Fruit fly (Drosophila melanogaster) whole organism, prepupa: Measurements from ENCODE around the gene CG33332.

Source experiments
- Blimp-1 ChIP-seq: fragments of 200-800 bp; sonication (Bioruptor generic); optimal IDR thresholded peaks from 3 replicates; lab custom pipeline; 2017; ENCODE audit warnings: missing biosample characterization, missing genetic modification characterization, mild to moderate bottlenecking, moderate library complexity, missing genetic modification reagents
- CG10669 ChIP-seq: fragments of 200-800 bp; sonication (Bioruptor generic); optimal IDR thresholded peaks from 3 replicates; lab custom pipeline; 2018; ENCODE audit warnings: missing biosample characterization, mild to moderate bottlenecking, missing genetic modification characterization, moderate library complexity
- CG11294 ChIP-seq: fragments of 200-800 bp; sonication (Bioruptor generic); IDR thresholded peaks from 2 replicates; pipeline ENCODE4 v1.3.6; 2022; ENCODE audit warnings: missing biosample characterization, missing genetic modification characterization
- CG11902 ChIP-seq: fragments of 200-800 bp; sonication (Bioruptor generic); optimal IDR thresholded peaks from 3 replicates; lab custom pipeline; 2016; ENCODE audit warnings: missing biosample characterization, missing genetic modification characterization
- CG15336 ChIP-seq: fragments of 200-800 bp; sonication (Bioruptor generic); IDR thresholded peaks from 2 replicates; pipeline ENCODE4 v1.3.6; 2022; ENCODE audit warnings: missing biosample characterization, missing genetic modification characterization
- CG1621 ChIP-seq: fragments of 200-800 bp; sonication (Bioruptor generic); optimal IDR thresholded peaks from 3 replicates; lab custom pipeline; 2018; ENCODE audit warnings: missing biosample characterization, mild to moderate bottlenecking, missing genetic modification characterization
- CG3032 ChIP-seq: fragments of 200-800 bp; optimal IDR thresholded peaks from 2 replicates; lab custom pipeline; 2019; ENCODE audit warnings: missing biosample characterization, mild to moderate bottlenecking, missing genetic modification characterization, moderate library complexity
- CG32006 ChIP-seq: fragments of 200-800 bp; sonication (Bioruptor generic); optimal IDR thresholded peaks from 3 replicates; lab custom pipeline; 2017; ENCODE audit warnings: missing biosample characterization, mild to moderate bottlenecking, missing genetic modification characterization
- CG34406 ChIP-seq: fragments of 200-800 bp; sonication (Bioruptor generic); optimal IDR thresholded peaks from 3 replicates; lab custom pipeline; 2016; ENCODE audit warnings: missing biosample characterization, missing genetic modification characterization
- CG3919 ChIP-seq: fragments of 200-800 bp; sonication (Bioruptor generic); optimal IDR thresholded peaks from 3 replicates; lab custom pipeline; 2016; ENCODE audit warnings: missing biosample characterization, missing genetic modification characterization
- CG4318 ChIP-seq: fragments of 200-800 bp; sonication (Bioruptor generic); optimal IDR thresholded peaks from 3 replicates; lab custom pipeline; 2017; ENCODE audit warnings: missing biosample characterization, mild to moderate bottlenecking, missing genetic modification characterization
- CG6163 ChIP-seq: fragments of 200-800 bp; sonication (Bioruptor generic); IDR thresholded peaks from 3 replicates; pipeline ENCODE4 v1.3.6; 2022; ENCODE audit warnings: missing biosample characterization, missing genetic modification characterization
- CG6276 ChIP-seq: fragments of 200-800 bp; sonication (Bioruptor generic); optimal IDR thresholded peaks from 2 replicates; lab custom pipeline; 2017; ENCODE audit warnings: missing biosample characterization, mild to moderate bottlenecking, missing genetic modification characterization
- CG6792 ChIP-seq: fragments of 200-800 bp; sonication (Bioruptor generic); optimal IDR thresholded peaks from 3 replicates; lab custom pipeline; 2016; ENCODE audit warnings: missing biosample characterization, missing genetic modification characterization
- CG6808 ChIP-seq: fragments of 200-800 bp; sonication (Bioruptor generic); optimal IDR thresholded peaks from 3 replicates; lab custom pipeline; 2017; ENCODE audit warnings: missing biosample characterization, missing genetic modification characterization, mild to moderate bottlenecking, moderate library complexity, missing genetic modification reagents
- CG6854 ChIP-seq: fragments of 200-800 bp; sonication (Bioruptor generic); optimal IDR thresholded peaks from 2 replicates; lab custom pipeline; 2017; ENCODE audit warnings: missing biosample characterization, mild to moderate bottlenecking, missing genetic modification characterization
- CG7368 ChIP-seq: fragments of 200-800 bp; sonication (Bioruptor generic); optimal IDR thresholded peaks from 3 replicates; lab custom pipeline; 2016; ENCODE audit warnings: missing biosample characterization, missing genetic modification characterization
- CG8119 ChIP-seq: fragments of 200-800 bp; sonication (Bioruptor generic); IDR thresholded peaks from 3 replicates; pipeline ENCODE4 v1.3.6; 2022; ENCODE audit warnings: missing biosample characterization, missing genetic modification characterization
- CG8319 ChIP-seq: fragments of 200-800 bp; sonication (Bioruptor generic); optimal IDR thresholded peaks from 3 replicates; lab custom pipeline; 2016; ENCODE audit warnings: missing biosample characterization, missing genetic modification characterization
- Eip75B ChIP-seq: fragments of 200-800 bp; sonication (Bioruptor generic); optimal IDR thresholded peaks from 3 replicates; lab custom pipeline; 2016; ENCODE audit warnings: missing biosample characterization, missing genetic modification characterization
- Eip78C ChIP-seq: fragments of 200-800 bp; sonication (Bioruptor generic); peaks from one replicate; lab custom pipeline; 2016; ENCODE audit warnings: missing biosample characterization, missing genetic modification characterization
- Ets96B ChIP-seq: fragments of 200-800 bp; optimal IDR thresholded peaks from 2 replicates; lab custom pipeline; 2019; ENCODE audit warnings: missing biosample characterization, mild to moderate bottlenecking, missing genetic modification characterization, moderate library complexity
- Gug ChIP-seq: fragments of 200-800 bp; sonication (Bioruptor generic); IDR thresholded peaks from 2 replicates; pipeline ENCODE4 v1.3.6; 2022; ENCODE audit warnings: missing biosample characterization, missing genetic modification characterization
- Hr38 ChIP-seq: sonication (Bioruptor generic); optimal IDR thresholded peaks from 2 replicates; lab custom pipeline; 2016; ENCODE audit warnings: missing biosample characterization, missing genetic modification characterization
- Hr4 ChIP-seq: fragments of 200-800 bp; sonication (Bioruptor generic); optimal IDR thresholded peaks from 3 replicates; lab custom pipeline; 2016; ENCODE audit warnings: missing biosample characterization, missing genetic modification characterization
- Lpt ChIP-seq: fragments of 200-800 bp; sonication (Bioruptor generic); optimal IDR thresholded peaks from 3 replicates; lab custom pipeline; 2016; ENCODE audit warnings: missing biosample characterization, missing genetic modification characterization
- Met ChIP-seq: fragments of 200-800 bp; sonication (Bioruptor generic); optimal IDR thresholded peaks from 3 replicates; lab custom pipeline; 2016; ENCODE audit warnings: missing biosample characterization, missing genetic modification characterization
- Smox ChIP-seq: fragments of 200-800 bp; sonication (Bioruptor generic); optimal IDR thresholded peaks from 3 replicates; lab custom pipeline; 2016; ENCODE audit warnings: missing biosample characterization, missing genetic modification characterization
- Sox14 ChIP-seq: fragments of 200-800 bp; sonication (Bioruptor generic); optimal IDR thresholded peaks from 3 replicates; lab custom pipeline; 2016; ENCODE audit warnings: missing biosample characterization, missing genetic modification characterization
- Sox15 ChIP-seq: fragments of 200-800 bp; sonication (Bioruptor generic); optimal IDR thresholded peaks from 3 replicates; lab custom pipeline; 2016; ENCODE audit warnings: missing biosample characterization, missing genetic modification characterization
- achi ChIP-seq: fragments of 200-800 bp; sonication (Bioruptor generic); optimal IDR thresholded peaks from 3 replicates; lab custom pipeline; 2016; ENCODE audit warnings: missing biosample characterization, missing genetic modification characterization
- cyc ChIP-seq: fragments of 200-800 bp; sonication (Bioruptor generic); optimal IDR thresholded peaks from 3 replicates; lab custom pipeline; 2016; ENCODE audit warnings: missing biosample characterization, missing genetic modification characterization
- eg ChIP-seq: fragments of 200-800 bp; sonication (Bioruptor generic); IDR thresholded peaks from 3 replicates; pipeline ENCODE4 v1.3.6; 2022; ENCODE audit warnings: missing biosample characterization, missing genetic modification characterization
- esn ChIP-seq: fragments of 200-800 bp; sonication (Bioruptor generic); optimal IDR thresholded peaks from 2 replicates; lab custom pipeline; 2016; ENCODE audit warnings: missing biosample characterization, mild to moderate bottlenecking, missing genetic modification characterization, moderate library complexity
- fd59A ChIP-seq: fragments of 200-800 bp; sonication (Bioruptor generic); optimal IDR thresholded peaks from 2 replicates; lab custom pipeline; 2017; ENCODE audit warnings: missing biosample characterization, mild to moderate bottlenecking, missing genetic modification characterization, missing genetic modification reagents
- fd85E ChIP-seq: fragments of 200-800 bp; sonication (Bioruptor generic); optimal IDR thresholded peaks from 3 replicates; lab custom pipeline; 2016; ENCODE audit warnings: missing biosample characterization, missing genetic modification characterization
- fkh ChIP-seq: fragments of 200-800 bp; sonication (Bioruptor generic); optimal IDR thresholded peaks from 3 replicates; lab custom pipeline; 2017; ENCODE audit warnings: missing biosample characterization, mild to moderate bottlenecking, missing genetic modification characterization, moderate library complexity
- lz ChIP-seq: fragments of 200-800 bp; sonication (Bioruptor generic); optimal IDR thresholded peaks from 3 replicates; lab custom pipeline; 2016; ENCODE audit warnings: missing biosample characterization, missing genetic modification characterization
- net ChIP-seq: fragments of 200-800 bp; sonication (Bioruptor generic); optimal IDR thresholded peaks from 3 replicates; lab custom pipeline; 2016; ENCODE audit warnings: missing biosample characterization, missing genetic modification characterization
- pdm3 ChIP-seq: fragments of 200-800 bp; sonication (Bioruptor generic); optimal IDR thresholded peaks from 3 replicates; lab custom pipeline; 2016; ENCODE audit warnings: missing biosample characterization, missing genetic modification characterization
- salr ChIP-seq, 2 experiments: fragments of 200-800 bp; sonication (Bioruptor generic); optimal IDR thresholded peaks; 3 replicates each; lab custom pipeline; 2016 to 2018; ENCODE audit warnings: missing biosample characterization in 2 of 2, missing genetic modification characterization in 2 of 2, mild to moderate bottlenecking in 1 of 2
- ss ChIP-seq, 2 experiments: fragments of 200-800 bp; sonication (Bioruptor generic); optimal IDR thresholded peaks; 2 replicates in 1 of 2; 3 replicates in 1 of 2; lab custom pipeline; 2017 to 2018; ENCODE audit warnings: mild to moderate bottlenecking in 2 of 2, missing biosample characterization in 2 of 2, missing genetic modification characterization in 2 of 2, moderate library complexity in 1 of 2
- svp ChIP-seq: fragments of 200-800 bp; sonication (Bioruptor generic); peaks from one replicate; lab custom pipeline; 2016; ENCODE audit warnings: missing biosample characterization, missing genetic modification characterization
- topi ChIP-seq: fragments of 200-800 bp; sonication (Bioruptor generic); optimal IDR thresholded peaks from 3 replicates; lab custom pipeline; 2016; ENCODE audit warnings: missing biosample characterization, missing genetic modification characterization
- vri ChIP-seq: fragments of 200-800 bp; sonication (Bioruptor generic); optimal IDR thresholded peaks from 3 replicates; lab custom pipeline; 2016; ENCODE audit warnings: missing biosample characterization, mild to moderate bottlenecking, missing genetic modification characterization

Gene CG33332

DNA sequence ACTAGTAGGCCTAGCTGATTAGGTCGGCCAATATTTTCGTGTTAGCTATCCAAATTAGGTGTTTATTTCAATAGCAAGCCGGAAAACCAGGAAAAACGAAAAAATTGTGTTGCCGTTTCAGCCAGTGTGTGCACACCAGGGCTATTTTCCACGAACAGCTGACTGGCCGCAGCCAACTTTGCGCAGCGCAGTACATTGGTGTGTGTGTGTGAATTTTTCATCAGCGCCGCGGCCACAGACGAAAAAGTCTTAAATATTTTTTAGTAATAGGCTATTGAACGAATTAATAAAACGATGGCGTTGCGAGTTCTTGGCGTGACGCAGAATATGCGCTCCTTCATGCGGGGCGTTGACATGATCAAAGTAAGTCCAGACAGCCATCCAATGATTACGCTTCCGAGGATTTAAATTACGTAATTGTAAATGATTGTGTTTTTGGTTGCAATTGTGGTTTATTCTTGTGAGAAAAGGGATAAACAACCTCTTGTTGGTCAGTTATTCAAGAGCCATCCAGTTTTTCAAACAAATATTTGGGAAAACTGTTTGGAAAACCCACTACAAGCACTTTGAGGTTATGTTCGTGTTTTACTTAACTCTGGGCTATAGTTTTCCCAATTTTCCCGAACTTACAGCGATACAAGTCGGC, 3.9 kb downstream of the CG33332 start, which contains the start of the genes CycC and UQCR-C1:
CycC (minus strand) TSS at position 142 of the 646 bp plus-strand sequence.
UQCR-C1 (plus strand) TSS at position 168 of the 646 bp plus-strand sequence.
- no peak for TF ChIP-seq Eip75B (GFP tag; lab: Kevin White, UChicago)
- TF ChIP-seq vri = peak; percentile 80
- TF ChIP-seq CG34406 (GFP tag; lab: Kevin White, UChicago) = no peak
- no peak for TF ChIP-seq Sox14 (GFP tag; lab: Kevin White, UChicago)
- TF ChIP-seq, all 60 proteins: peak for 1

- TF ChIP-seq CG6854 (GFP tag; lab: Kevin White, UChicago) = no peak
- TF ChIP-seq CG6276 (GFP tag; lab: Kevin White, UChicago) = no peak
- TF ChIP-seq CG6792 = no peak
- peak; percentile 35 for TF ChIP-seq lz
- TF ChIP-seq CG34406 (GFP tag; lab: Kevin White, UChicago) = peak; percentile 39
- TF ChIP-seq fd85E (GFP tag; lab: Kevin White, UChicago) = no peak
- TF ChIP-seq Smox (GFP tag; lab: Kevin White, UChicago) = no peak
- TF ChIP-seq CG7368 (GFP tag; lab: Kevin White, UChicago) = no peak
- TF ChIP-seq ss (GFP tag; optimal IDR thresholded peaks at IDR 0.05; lab: Kevin White, UChicago) = no peak
- peak; percentile 37 for TF ChIP-seq CG11902
- TF ChIP-seq CG6808 = no peak
- TF ChIP-seq CG10669 (GFP tag; lab: Kevin White, UChicago) = no peak
- no peak for TF ChIP-seq salr (GFP tag; optimal IDR thresholded peaks at IDR 0.05; lab: Kevin White, UChicago)
- peak; percentile 45 for TF ChIP-seq CG6163
- no peak for TF ChIP-seq vri
- TF ChIP-seq fd59A = no peak
- TF ChIP-seq CG32006 (GFP tag; lab: Kevin White, UChicago) = peak; percentile 35
- no peak for TF ChIP-seq pdm3 (GFP tag; lab: Kevin White, UChicago)
- peak; percentile 61 for TF ChIP-seq Sox14 (GFP tag; lab: Kevin White, UChicago)
- peak; percentile 35 for TF ChIP-seq Ets96B (tag; lab: Kevin White, UChicago)
- TF ChIP-seq net (GFP tag; lab: Kevin White, UChicago) = no peak
- TF ChIP-seq CG11294 (GFP tag; lab: Robert Waterston, UW) = 0 out of 2 replicates have a peak, but pooled peaks have one; percentile 18
- TF ChIP-seq Sox15 = peak; percentile 17
- TF ChIP-seq topi (GFP tag; lab: Kevin White, UChicago) = peak; percentile 45
- no peak for TF ChIP-seq CG8319
- TF ChIP-seq Lpt (GFP tag; lab: Kevin White, UChicago) = peak; percentile 29
- peak; percentile 75; the same call in 2 of the 3 replicates for TF ChIP-seq CG8119 (GFP tag; lab: Robert Waterston, UW)
- no peak for TF ChIP-seq Eip78C
- peak; percentile 42 for TF ChIP-seq esn
- no peak for TF ChIP-seq CG4318 (GFP tag; lab: Kevin White, UChicago)
- TF ChIP-seq CG15336 (GFP tag; lab: Robert Waterston, UW) = peak; percentile 70; the same call in 1 of the 2 replicates
- TF ChIP-seq CG1621 (tag; lab: Kevin White, UChicago) = no peak
- TF ChIP-seq Eip75B (GFP tag; lab: Kevin White, UChicago) = peak; percentile 86
- TF ChIP-seq CG3919 (GFP tag; lab: Kevin White, UChicago) = no peak
- TF ChIP-seq achi (GFP tag; lab: Kevin White, UChicago) = no peak
- no peak for TF ChIP-seq Hr38 (GFP tag; lab: Kevin White, UChicago)
- peak; percentile 50 for TF ChIP-seq cyc (GFP tag; lab: Kevin White, UChicago)
- peak; percentile 49 for TF ChIP-seq CG3032 (tag; lab: Kevin White, UChicago)
- TF ChIP-seq fkh (GFP tag; lab: Kevin White, UChicago) = no peak
- peak; percentile 92 for TF ChIP-seq eg (GFP tag; lab: Robert Waterston, UW)
- TF ChIP-seq svp (GFP tag; lab: Kevin White, UChicago) = no peak
- TF ChIP-seq Blimp-1 (GFP tag; lab: Kevin White, UChicago) = peak; percentile 27
- TF ChIP-seq Hr4 = no peak
- TF ChIP-seq Met = no peak
- TF ChIP-seq Gug = peak; percentile 66; the same call in 1 of the 2 replicates
Measured at dm6 chr3R:14893791-14894782, 7.8 kb downstream of the CG33332 start, which contains the start of gene Dph2. Gene Dph2 (minus strand): TSS chr3R:14893954.
